Worm (Caenorhabditis elegans) whole organism, midembryonic: Measurements from ENCODE around the gene syd-9.

Source experiments
- T22C8.4 ChIP-seq: fragments of 200-800 bp; sonication (Bioruptor generic); IDR thresholded peaks from 2 replicates; pipeline ENCODE4 v1.3.6; 2022; ENCODE audit warnings: missing genetic modification characterization, missing compliant biosample characterization
- cog-1 ChIP-seq: sonication (generic microtip); optimal IDR thresholded peaks from 2 replicates; lab custom pipeline; 2016; ENCODE audit warnings: missing genetic modification characterization, missing compliant biosample characterization
- flt-1 ChIP-seq: fragments of 200-800 bp; sonication (Bioruptor generic); IDR thresholded peaks from 2 replicates; pipeline ENCODE4 v1.3.6; 2022; ENCODE audit warnings: missing genetic modification characterization, missing compliant biosample characterization
- klf-2 ChIP-seq: fragments of 200-800 bp; sonication (Bioruptor generic); conservative IDR thresholded peaks from 2 replicates; pipeline ENCODE4 v1.3.6; 2022; ENCODE audit warnings: missing genetic modification reagents, missing genetic modification characterization, missing compliant biosample characterization
- med-1 ChIP-seq: sonication (generic microtip); optimal IDR thresholded peaks from 2 replicates; lab custom pipeline; 2017; ENCODE audit warnings: missing genetic modification characterization, mild to moderate bottlenecking, missing compliant biosample characterization, antibody characterized with exemption, missing genetic modification reagents; ENCODE audit not compliant: insufficient read depth
- ref-1 ChIP-seq: fragments of 200-800 bp; sonication (Bioruptor generic); conservative IDR thresholded peaks from 2 replicates; pipeline ENCODE4 v1.3.6; 2022; ENCODE audit warnings: missing genetic modification reagents, missing genetic modification characterization, missing compliant biosample characterization
- tab-1 ChIP-seq: fragments of 200-800 bp; sonication (Bioruptor generic); IDR thresholded peaks from 2 replicates; pipeline ENCODE4 v1.3.6; 2022; ENCODE audit warnings: missing genetic modification characterization, missing compliant biosample characterization
- ztf-23 ChIP-seq: fragments of 200-800 bp; sonication (Bioruptor generic); IDR thresholded peaks from 2 replicates; pipeline ENCODE4 v1.3.6; 2022; ENCODE audit warnings: missing genetic modification reagents, missing genetic modification characterization, missing compliant biosample characterization
- ztf-29 ChIP-seq: fragments of 200-800 bp; sonication (Bioruptor generic); IDR thresholded peaks from 2 replicates; pipeline ENCODE4 v1.3.6; 2022; ENCODE audit warnings: missing genetic modification reagents, missing genetic modification characterization, missing compliant biosample characterization

The syd-9 gene

DNA sequence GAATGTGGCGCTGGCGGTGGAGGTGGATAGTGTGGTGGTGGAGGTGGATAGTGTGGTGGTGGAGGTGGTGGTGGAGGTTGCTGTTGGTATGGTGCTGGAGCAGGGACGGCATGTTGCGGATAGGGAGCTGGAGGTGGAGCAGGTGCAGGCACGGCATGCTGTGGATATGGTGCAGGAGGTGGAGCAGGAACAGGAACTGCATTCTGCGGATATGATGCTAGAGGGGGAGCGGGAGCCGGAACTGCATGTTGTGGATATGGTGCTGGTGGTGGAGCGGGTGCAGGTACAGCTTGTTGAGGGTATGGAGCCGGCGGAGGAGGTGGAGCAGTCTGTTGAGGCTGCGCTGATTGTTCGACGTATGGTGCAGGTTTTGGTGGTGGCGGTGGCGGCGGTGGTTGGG is 51.1 kb downstream of the syd-9 start:
- TF ChIP-seq klf-2 (GFP tag; lab: Robert Waterston, UW): no peak
- no peak for TF ChIP-seq ztf-29
- TF ChIP-seq flt-1 (GFP tag; lab: Robert Waterston, UW): no peak
- no peak for TF ChIP-seq ztf-23 (GFP tag; lab: Robert Waterston, UW)
- TF ChIP-seq cog-1 (tag; lab: Kevin White, UChicago): no peak
- no peak for TF ChIP-seq tab-1
- TF ChIP-seq ref-1: no peak
- TF ChIP-seq T22C8.4 (GFP tag; lab: Robert Waterston, UW): no peak
- TF ChIP-seq med-1: no peak

DNA sequence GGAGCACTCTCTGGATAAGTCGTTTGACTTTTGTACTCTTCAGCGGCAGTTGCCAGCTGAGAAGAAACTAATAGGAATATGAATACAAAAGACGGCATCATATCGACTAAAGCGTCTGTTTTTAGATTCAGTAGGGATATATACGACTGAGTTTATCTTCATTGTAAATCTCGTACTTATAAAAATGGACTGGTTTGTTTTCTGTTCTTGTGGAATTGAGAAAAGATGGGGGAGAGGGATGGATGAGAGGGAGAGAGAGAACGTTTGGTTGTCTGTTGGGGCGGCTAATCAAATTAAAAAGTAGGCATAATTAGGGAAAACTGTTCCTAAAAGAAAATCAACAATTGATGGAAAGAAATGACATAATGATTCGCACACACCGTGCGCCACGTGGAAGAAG is 51.5 kb downstream of the syd-9 start, which contains the start of gene grd-7:
grd-7 (minus strand) TSS at position 101 of the 400 bp plus-strand sequence.
- TF ChIP-seq tab-1: no peak

DNA sequence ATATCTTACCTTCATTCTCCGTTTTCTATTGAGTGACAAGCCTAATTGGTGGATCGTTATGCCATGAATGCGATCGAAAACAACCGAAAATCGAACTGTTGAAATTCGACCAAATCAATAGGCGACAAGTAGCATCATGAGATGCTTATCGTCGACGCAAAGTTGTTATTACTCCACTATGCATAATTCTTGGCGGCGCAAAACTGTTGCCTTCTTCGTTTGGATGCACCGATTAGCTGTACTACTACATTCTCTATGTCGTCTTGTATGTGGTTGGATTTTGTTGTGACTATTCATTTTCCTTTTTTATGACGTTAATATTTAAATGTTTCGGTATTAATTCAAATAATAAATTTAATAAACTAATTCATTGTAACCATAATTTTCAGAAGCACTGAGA is 54.1 kb downstream of the syd-9 start, which contains the start of gene F46H5.11:
F46H5.11 (minus strand) TSS at position 101 of the 400 bp plus-strand sequence.
- no peak for TF ChIP-seq ref-1
- no peak for TF ChIP-seq med-1
- no peak for TF ChIP-seq ztf-29
- TF ChIP-seq cog-1 (tag; lab: Kevin White, UChicago): no peak
- no peak for TF ChIP-seq klf-2 (GFP tag; lab: Robert Waterston, UW)
- TF ChIP-seq tab-1: no peak
- no peak for TF ChIP-seq flt-1 (GFP tag; lab: Robert Waterston, UW)
- TF ChIP-seq ztf-23 (GFP tag; lab: Robert Waterston, UW): no peak
- no peak for TF ChIP-seq T22C8.4 (GFP tag; lab: Robert Waterston, UW)
